Fruit fly (Drosophila melanogaster) whole organism, prepupa: Measurements from ENCODE around the gene Arp1.
A peak's percentile ranks its signal among the peaks of the same experiment; 100 is the strongest.

ENCODE experiments used
- CG10669 ChIP-seq: fragments of 200-800 bp; sonication (Bioruptor generic); optimal IDR thresholded peaks from 3 replicates; lab custom pipeline; 2018; ENCODE audit warnings: missing biosample characterization, mild to moderate bottlenecking, missing genetic modification characterization, moderate library complexity
- CG11294 ChIP-seq: fragments of 200-800 bp; sonication (Bioruptor generic); IDR thresholded peaks from 2 replicates; pipeline ENCODE4 v1.3.6; 2022; ENCODE audit warnings: missing biosample characterization, missing genetic modification characterization
- CG11902 ChIP-seq: fragments of 200-800 bp; sonication (Bioruptor generic); optimal IDR thresholded peaks from 3 replicates; lab custom pipeline; 2016; ENCODE audit warnings: missing biosample characterization, missing genetic modification characterization
- CG15336 ChIP-seq: fragments of 200-800 bp; sonication (Bioruptor generic); IDR thresholded peaks from 2 replicates; pipeline ENCODE4 v1.3.6; 2022; ENCODE audit warnings: missing biosample characterization, missing genetic modification characterization
- CG1621 ChIP-seq: fragments of 200-800 bp; sonication (Bioruptor generic); optimal IDR thresholded peaks from 3 replicates; lab custom pipeline; 2018; ENCODE audit warnings: missing biosample characterization, mild to moderate bottlenecking, missing genetic modification characterization
- CG16779 ChIP-seq: fragments of 200-800 bp; sonication (Bioruptor generic); optimal IDR thresholded peaks from 3 replicates; lab custom pipeline; 2017; ENCODE audit warnings: missing biosample characterization, mild to moderate bottlenecking, missing genetic modification characterization
- CG3032 ChIP-seq: fragments of 200-800 bp; optimal IDR thresholded peaks from 2 replicates; lab custom pipeline; 2019; ENCODE audit warnings: missing biosample characterization, mild to moderate bottlenecking, missing genetic modification characterization, moderate library complexity
- CG31627 ChIP-seq: fragments of 200-800 bp; sonication (Bioruptor generic); optimal IDR thresholded peaks from 3 replicates; lab custom pipeline; 2016; ENCODE audit warnings: missing biosample characterization, missing genetic modification characterization
- CG32006 ChIP-seq: fragments of 200-800 bp; sonication (Bioruptor generic); optimal IDR thresholded peaks from 3 replicates; lab custom pipeline; 2017; ENCODE audit warnings: missing biosample characterization, mild to moderate bottlenecking, missing genetic modification characterization
- CG3919 ChIP-seq: fragments of 200-800 bp; sonication (Bioruptor generic); optimal IDR thresholded peaks from 3 replicates; lab custom pipeline; 2016; ENCODE audit warnings: missing biosample characterization, missing genetic modification characterization
- CG4318 ChIP-seq: fragments of 200-800 bp; sonication (Bioruptor generic); optimal IDR thresholded peaks from 3 replicates; lab custom pipeline; 2017; ENCODE audit warnings: missing biosample characterization, mild to moderate bottlenecking, missing genetic modification characterization
- CG6854 ChIP-seq: fragments of 200-800 bp; sonication (Bioruptor generic); optimal IDR thresholded peaks from 2 replicates; lab custom pipeline; 2017; ENCODE audit warnings: missing biosample characterization, mild to moderate bottlenecking, missing genetic modification characterization
- CG7368 ChIP-seq: fragments of 200-800 bp; sonication (Bioruptor generic); optimal IDR thresholded peaks from 3 replicates; lab custom pipeline; 2016; ENCODE audit warnings: missing biosample characterization, missing genetic modification characterization
- CG8119 ChIP-seq: fragments of 200-800 bp; sonication (Bioruptor generic); IDR thresholded peaks from 3 replicates; pipeline ENCODE4 v1.3.6; 2022; ENCODE audit warnings: missing biosample characterization, missing genetic modification characterization
- CG8319 ChIP-seq: fragments of 200-800 bp; sonication (Bioruptor generic); optimal IDR thresholded peaks from 3 replicates; lab custom pipeline; 2016; ENCODE audit warnings: missing biosample characterization, missing genetic modification characterization
- CG8632 ChIP-seq: fragments of 200-800 bp; sonication (Bioruptor generic); optimal IDR thresholded peaks from 3 replicates; lab custom pipeline; 2016; ENCODE audit warnings: missing biosample characterization, missing genetic modification characterization
- CG9139 ChIP-seq: fragments of 200-800 bp; sonication (Bioruptor generic); optimal IDR thresholded peaks from 3 replicates; lab custom pipeline; 2017; ENCODE audit warnings: missing biosample characterization, mild to moderate bottlenecking, missing genetic modification characterization
- Eip78C ChIP-seq: fragments of 200-800 bp; sonication (Bioruptor generic); peaks from one replicate; lab custom pipeline; 2016; ENCODE audit warnings: missing biosample characterization, missing genetic modification characterization
- Eip93F ChIP-seq: fragments of 200-800 bp; sonication (Bioruptor generic); optimal IDR thresholded peaks from 2 replicates; lab custom pipeline; 2016; ENCODE audit warnings: missing biosample characterization, mild to moderate bottlenecking, missing genetic modification characterization
- Ets96B ChIP-seq: fragments of 200-800 bp; optimal IDR thresholded peaks from 2 replicates; lab custom pipeline; 2019; ENCODE audit warnings: missing biosample characterization, mild to moderate bottlenecking, missing genetic modification characterization, moderate library complexity
- Hr38 ChIP-seq: sonication (Bioruptor generic); optimal IDR thresholded peaks from 2 replicates; lab custom pipeline; 2016; ENCODE audit warnings: missing biosample characterization, missing genetic modification characterization
- Hr39 ChIP-seq: fragments of 200-800 bp; sonication (Bioruptor generic); optimal IDR thresholded peaks from 2 replicates; lab custom pipeline; 2016; ENCODE audit warnings: missing biosample characterization, missing genetic modification characterization
- Hr4 ChIP-seq: fragments of 200-800 bp; sonication (Bioruptor generic); optimal IDR thresholded peaks from 3 replicates; lab custom pipeline; 2016; ENCODE audit warnings: missing biosample characterization, missing genetic modification characterization
- Lpt ChIP-seq: fragments of 200-800 bp; sonication (Bioruptor generic); optimal IDR thresholded peaks from 3 replicates; lab custom pipeline; 2016; ENCODE audit warnings: missing biosample characterization, missing genetic modification characterization
- Met ChIP-seq: fragments of 200-800 bp; sonication (Bioruptor generic); optimal IDR thresholded peaks from 3 replicates; lab custom pipeline; 2016; ENCODE audit warnings: missing biosample characterization, missing genetic modification characterization
- OdsH ChIP-seq: fragments of 200-800 bp; sonication (Bioruptor generic); optimal IDR thresholded peaks from 3 replicates; lab custom pipeline; 2016; ENCODE audit warnings: missing biosample characterization, missing genetic modification characterization
- Smox ChIP-seq: fragments of 200-800 bp; sonication (Bioruptor generic); optimal IDR thresholded peaks from 3 replicates; lab custom pipeline; 2016; ENCODE audit warnings: missing biosample characterization, missing genetic modification characterization
- Sox14 ChIP-seq: fragments of 200-800 bp; sonication (Bioruptor generic); optimal IDR thresholded peaks from 3 replicates; lab custom pipeline; 2016; ENCODE audit warnings: missing biosample characterization, missing genetic modification characterization
- acj6 ChIP-seq: fragments of 200-800 bp; sonication (Bioruptor generic); optimal IDR thresholded peaks from 3 replicates; lab custom pipeline; 2016; ENCODE audit warnings: missing biosample characterization, missing genetic modification characterization
- cyc ChIP-seq: fragments of 200-800 bp; sonication (Bioruptor generic); optimal IDR thresholded peaks from 3 replicates; lab custom pipeline; 2016; ENCODE audit warnings: missing biosample characterization, missing genetic modification characterization
- dsx ChIP-seq: fragments of 200-800 bp; optimal IDR thresholded peaks from 3 replicates; lab custom pipeline; 2019; ENCODE audit warnings: missing biosample characterization, mild to moderate bottlenecking, missing genetic modification characterization, moderate library complexity; ENCODE audit not compliant: poor library complexity, severe bottlenecking
- eg ChIP-seq: fragments of 200-800 bp; sonication (Bioruptor generic); IDR thresholded peaks from 3 replicates; pipeline ENCODE4 v1.3.6; 2022; ENCODE audit warnings: missing biosample characterization, missing genetic modification characterization
- esn ChIP-seq: fragments of 200-800 bp; sonication (Bioruptor generic); optimal IDR thresholded peaks from 2 replicates; lab custom pipeline; 2016; ENCODE audit warnings: missing biosample characterization, mild to moderate bottlenecking, missing genetic modification characterization, moderate library complexity
- fd85E ChIP-seq: fragments of 200-800 bp; sonication (Bioruptor generic); optimal IDR thresholded peaks from 3 replicates; lab custom pipeline; 2016; ENCODE audit warnings: missing biosample characterization, missing genetic modification characterization
- fkh ChIP-seq: fragments of 200-800 bp; sonication (Bioruptor generic); optimal IDR thresholded peaks from 3 replicates; lab custom pipeline; 2017; ENCODE audit warnings: missing biosample characterization, mild to moderate bottlenecking, missing genetic modification characterization, moderate library complexity
- lz ChIP-seq: fragments of 200-800 bp; sonication (Bioruptor generic); optimal IDR thresholded peaks from 3 replicates; lab custom pipeline; 2016; ENCODE audit warnings: missing biosample characterization, missing genetic modification characterization
- net ChIP-seq: fragments of 200-800 bp; sonication (Bioruptor generic); optimal IDR thresholded peaks from 3 replicates; lab custom pipeline; 2016; ENCODE audit warnings: missing biosample characterization, missing genetic modification characterization
- pdm3 ChIP-seq: fragments of 200-800 bp; sonication (Bioruptor generic); optimal IDR thresholded peaks from 3 replicates; lab custom pipeline; 2016; ENCODE audit warnings: missing biosample characterization, missing genetic modification characterization
- salr ChIP-seq, 2 experiments: fragments of 200-800 bp; sonication (Bioruptor generic); optimal IDR thresholded peaks; 3 replicates each; lab custom pipeline; 2016 to 2018; ENCODE audit warnings: missing biosample characterization in 2 of 2, missing genetic modification characterization in 2 of 2, mild to moderate bottlenecking in 1 of 2
- spab ChIP-seq: fragments of 200-800 bp; sonication (Bioruptor generic); optimal IDR thresholded peaks from 2 replicates; lab custom pipeline; 2017; ENCODE audit warnings: missing biosample characterization, mild to moderate bottlenecking, missing genetic modification characterization, missing genetic modification reagents
- ss ChIP-seq, 2 experiments: fragments of 200-800 bp; sonication (Bioruptor generic); optimal IDR thresholded peaks; 2 replicates in 1 of 2; 3 replicates in 1 of 2; lab custom pipeline; 2017 to 2018; ENCODE audit warnings: mild to moderate bottlenecking in 2 of 2, missing biosample characterization in 2 of 2, missing genetic modification characterization in 2 of 2, moderate library complexity in 1 of 2
- svp ChIP-seq: fragments of 200-800 bp; sonication (Bioruptor generic); peaks from one replicate; lab custom pipeline; 2016; ENCODE audit warnings: missing biosample characterization, missing genetic modification characterization
- vri ChIP-seq: fragments of 200-800 bp; sonication (Bioruptor generic); optimal IDR thresholded peaks from 3 replicates; lab custom pipeline; 2016; ENCODE audit warnings: missing biosample characterization, mild to moderate bottlenecking, missing genetic modification characterization

Arp1 gene

dm6 chr3R:12722392-12722914 lies 30.9 kb downstream of the Arp1 start, which contains the start of gene Men (continued):
- TF ChIP-seq esn (GFP tag; lab: Kevin White, UChicago) (peak; percentile 55), CG32006 (GFP tag; lab: Kevin White, UChicago) (peak; percentile 73), Hr4 (peak; percentile 74), CG3032 (tag; lab: Kevin White, UChicago) (peak; percentile 71), CG8319 (GFP tag; lab: Kevin White, UChicago) (no peak), Hr39 (peak; percentile 19), Eip93F (GFP tag; lab: Kevin White, UChicago) (no peak), Ets96B (peak; percentile 54), spab (peak; percentile 22), Lpt (GFP tag; lab: Kevin White, UChicago) (peak; percentile 49), CG31627 (GFP tag; lab: Kevin White, UChicago) (no peak), Smox (GFP tag; lab: Kevin White, UChicago) (peak; percentile 39), Hr38 (GFP tag; lab: Kevin White, UChicago) (no peak), CG11902 (peak; percentile 24), CG7368 (GFP tag; lab: Kevin White, UChicago) (peak; percentile 21), Sox14 (GFP tag; lab: Kevin White, UChicago) (peak; percentile 37), svp (GFP tag; lab: Kevin White, UChicago) (peak; percentile 73), CG3919 (GFP tag; lab: Kevin White, UChicago) (peak; percentile 37), CG9139 (GFP tag; lab: Kevin White, UChicago) (peak; percentile 9), fd85E (no peak), net (GFP tag; lab: Kevin White, UChicago) (peak; percentile 39), CG11294 (GFP tag; lab: Robert Waterston, UW) (peak; percentile 61; the same call in 1 of the 2 replicates), ss (GFP tag; optimal IDR thresholded peaks at IDR 0.05; lab: Kevin White, UChicago) (peak; percentile 48 to 56), dsx (GFP tag; lab: Kevin White, UChicago) (peak; percentile 40), CG15336 (peak; percentile 83), acj6 (GFP tag; lab: Kevin White, UChicago) (peak; percentile 52), eg (GFP tag; lab: Robert Waterston, UW) (peak; percentile 71), CG10669 (no peak), CG4318 (GFP tag; lab: Kevin White, UChicago) (peak; percentile 56), Eip78C (GFP tag; lab: Kevin White, UChicago) (peak; percentile 85), CG1621 (peak; percentile 7), CG8119 (GFP tag; lab: Robert Waterston, UW) (peak; percentile 78), vri (GFP tag; lab: Kevin White, UChicago) (peak; percentile 25), salr (GFP tag; optimal IDR thresholded peaks at IDR 0.05; lab: Kevin White, UChicago) (peak in 1 of 2 experiments; percentile 55), fkh (GFP tag; lab: Kevin White, UChicago) (no peak), OdsH (peak; percentile 52), pdm3 (peak; percentile 52), CG16779 (tag; lab: Kevin White, UChicago) (peak; percentile 24), CG6854 (GFP tag; lab: Kevin White, UChicago) (no peak), lz (peak; percentile 39)

dm6 chr3R:12723759-12724158 lies 32.2 kb downstream of the Arp1 start:
- TF ChIP-seq CG3919 (GFP tag; lab: Kevin White, UChicago) (no peak), lz (peak; percentile 15), cyc (GFP tag; lab: Kevin White, UChicago) (peak; percentile 36), spab (no peak), Smox (GFP tag; lab: Kevin White, UChicago) (peak; percentile 16), ss (GFP tag; optimal IDR thresholded peaks at IDR 0.05; lab: Kevin White, UChicago) (no peak), CG8632 (GFP tag; lab: Kevin White, UChicago) (no peak), Eip78C (GFP tag; lab: Kevin White, UChicago) (peak; percentile 63), Hr39 (peak; percentile 22), OdsH (peak; percentile 14), Met (GFP tag; lab: Kevin White, UChicago) (peak; percentile 16), CG31627 (GFP tag; lab: Kevin White, UChicago) (peak; percentile 16), esn (GFP tag; lab: Kevin White, UChicago) (peak; percentile 43)
